Worm (Caenorhabditis elegans) whole organism, L1 larva: ENCODE results near the gene alh-9.
A peak's percentile ranks its signal among the peaks of the same experiment; 100 is the strongest.

Experiments used
- C34B4.2 ChIP-seq: sonication (generic microtip); optimal IDR thresholded peaks from 2 replicates; lab custom pipeline; 2017; ENCODE audit warnings: mild to moderate bottlenecking, missing genetic modification characterization, missing compliant biosample characterization
- F16B12.6 ChIP-seq: fragments of 150-350 bp; optimal IDR thresholded peaks from 2 replicates; lab custom pipeline; 2014; ENCODE audit warnings: missing biosample characterization, missing genetic modification characterization
- ama-1 ChIP-seq: fragments of 150-350 bp; optimal IDR thresholded peaks from 2 replicates; lab custom pipeline; 2014
- blmp-1 ChIP-seq: fragments of 150-350 bp; optimal IDR thresholded peaks from 2 replicates; lab custom pipeline; 2014; ENCODE audit warnings: missing biosample characterization, missing genetic modification characterization
- ceh-8 ChIP-seq: fragments of 200-800 bp; sonication (Bioruptor generic); optimal IDR thresholded peaks from 2 replicates; lab custom pipeline; 2018; ENCODE audit warnings: mild to moderate bottlenecking, missing genetic modification characterization, moderate library complexity, missing compliant biosample characterization
- ceh-88 ChIP-seq: fragments of 200-800 bp; sonication (Bioruptor generic); IDR thresholded peaks from 2 replicates; pipeline ENCODE4 v1.3.6; 2022; ENCODE audit warnings: missing genetic modification characterization, missing compliant biosample characterization
- ceh-90 ChIP-seq: sonication (generic microtip); optimal IDR thresholded peaks from 2 replicates; lab custom pipeline; 2016; ENCODE audit warnings: missing genetic modification characterization, missing compliant biosample characterization
- ces-1 ChIP-seq: fragments of 150-350 bp; optimal IDR thresholded peaks from 2 replicates; lab custom pipeline; 2014; ENCODE audit warnings: missing biosample characterization, missing genetic modification reagents, missing genetic modification characterization
- dpl-1 ChIP-seq, 3 experiments: fragments of 150-350 bp in 2 of 3; sonication (generic microtip) in 1 of 3; optimal IDR thresholded peaks; 2 replicates each; lab custom pipeline; 2014 to 2017; ENCODE audit warnings: missing biosample characterization in 3 of 3, missing genetic modification characterization in 3 of 3, missing genetic modification reagents in 3 of 3
- efl-1 ChIP-seq, 4 experiments: fragments of 150-350 bp; optimal IDR thresholded peaks in 3 of 4; peaks in 1 of 4; 1 replicate in 1 of 4; 2 replicates in 3 of 4; lab custom pipeline; 2014; ENCODE audit warnings: missing biosample characterization in 2 of 4, missing genetic modification characterization in 2 of 4, missing genetic modification reagents in 2 of 4
- egl-13 ChIP-seq: sonication (generic microtip); optimal IDR thresholded peaks from 2 replicates; lab custom pipeline; 2016; ENCODE audit warnings: missing genotype, missing genetic modification reagents, missing genetic modification characterization, missing compliant biosample characterization
- elt-2 ChIP-seq: sonication (generic microtip); optimal IDR thresholded peaks from 2 replicates; lab custom pipeline; 2016; ENCODE audit warnings: missing genetic modification characterization, mild to moderate bottlenecking, inconsistent platforms, missing compliant biosample characterization, missing genetic modification reagents
- elt-3 ChIP-seq, 6 experiments: fragments of 150-350 bp in 1 of 6; sonication (generic microtip); optimal IDR thresholded peaks; 2 replicates each; lab custom pipeline; 2017 to 2018; ENCODE audit warnings: missing biosample characterization in 6 of 6, missing genetic modification characterization in 6 of 6, inconsistent platforms in 1 of 6
- fkh-10 ChIP-seq: sonication (generic microtip); optimal IDR thresholded peaks from 2 replicates; lab custom pipeline; 2017; ENCODE audit warnings: missing biosample characterization, missing genetic modification reagents, missing genetic modification characterization
- fkh-8 ChIP-seq: sonication (generic microtip); optimal IDR thresholded peaks from 2 replicates; lab custom pipeline; 2016; ENCODE audit warnings: mild to moderate bottlenecking, missing genetic modification characterization, missing compliant biosample characterization
- hpl-2 ChIP-seq: fragments of 150-350 bp; optimal IDR thresholded peaks from 2 replicates; lab custom pipeline; 2014; ENCODE audit warnings: missing biosample characterization, missing genetic modification reagents, missing genetic modification characterization
- irx-1 ChIP-seq: sonication (generic microtip); optimal IDR thresholded peaks from 2 replicates; lab custom pipeline; 2016; ENCODE audit warnings: missing genetic modification characterization, missing compliant biosample characterization
- isw-1 ChIP-seq: fragments of 200-800 bp; sonication (Bioruptor generic); IDR thresholded peaks from 2 replicates; pipeline ENCODE4 v1.3.6; 2022; ENCODE audit warnings: missing genetic modification characterization, missing compliant biosample characterization
- lin-13 ChIP-seq: fragments of 150-350 bp; optimal IDR thresholded peaks from 2 replicates; lab custom pipeline; 2014; ENCODE audit warnings: missing biosample characterization, missing genetic modification reagents, missing genetic modification characterization
- lin-14 ChIP-seq: fragments of 200-800 bp; sonication (Bioruptor generic); optimal IDR thresholded peaks from 2 replicates; lab custom pipeline; 2018; ENCODE audit warnings: mild to moderate bottlenecking, missing genetic modification characterization, moderate library complexity, missing compliant biosample characterization
- lin-15B ChIP-seq: fragments of 150-350 bp; sonication (generic microtip); optimal IDR thresholded peaks from 3 replicates; lab custom pipeline; 2014; ENCODE audit warnings: missing biosample characterization, missing genetic modification characterization
- lin-35 ChIP-seq, 2 experiments: fragments of 150-350 bp; optimal IDR thresholded peaks; 2 replicates each; lab custom pipeline; 2014; ENCODE audit warnings: missing biosample characterization in 2 of 2, missing genetic modification characterization in 2 of 2, missing genetic modification reagents in 2 of 2
- lin-39 ChIP-seq: fragments of 150-350 bp; optimal IDR thresholded peaks from 2 replicates; lab custom pipeline; 2014; ENCODE audit warnings: missing biosample characterization, missing genetic modification reagents, missing genetic modification characterization
- lsy-2 ChIP-seq, 2 experiments: fragments of 150-350 bp; optimal IDR thresholded peaks; 2 replicates each; lab custom pipeline; 2014; ENCODE audit warnings: missing biosample characterization in 2 of 2, missing genetic modification characterization in 2 of 2
- mdl-1 ChIP-seq, 2 experiments: fragments of 150-350 bp; optimal IDR thresholded peaks; 2 replicates each; lab custom pipeline; 2014 to 2017; ENCODE audit warnings: missing biosample characterization in 2 of 2, missing genetic modification characterization in 2 of 2, inconsistent platforms in 1 of 2
- mef-2 ChIP-seq: fragments of 150-350 bp; optimal IDR thresholded peaks from 2 replicates; lab custom pipeline; 2014; ENCODE audit warnings: missing biosample characterization, missing genetic modification characterization
- mep-1 ChIP-seq: fragments of 150-350 bp; optimal IDR thresholded peaks from 2 replicates; lab custom pipeline; 2014; ENCODE audit warnings: missing biosample characterization, missing genetic modification characterization
- nhr-11 ChIP-seq: fragments of 150-350 bp; optimal IDR thresholded peaks from 2 replicates; lab custom pipeline; 2014; ENCODE audit warnings: missing biosample characterization, missing genetic modification characterization
- nhr-12 ChIP-seq: sonication (generic microtip); optimal IDR thresholded peaks from 2 replicates; lab custom pipeline; 2017; ENCODE audit warnings: missing biosample characterization, missing genetic modification characterization
- nhr-19 ChIP-seq: fragments of 200-800 bp; sonication (Bioruptor generic); conservative IDR thresholded peaks from 2 replicates; pipeline ENCODE4 v1.3.6; 2022; ENCODE audit warnings: missing genetic modification characterization, missing compliant biosample characterization
- nhr-20 ChIP-seq: sonication (generic microtip); optimal IDR thresholded peaks from 2 replicates; lab custom pipeline; 2016; ENCODE audit warnings: mild to moderate bottlenecking, missing genetic modification characterization, missing compliant biosample characterization
- nhr-71 ChIP-seq: sonication (generic microtip); optimal IDR thresholded peaks from 2 replicates; lab custom pipeline; 2016; ENCODE audit warnings: mild to moderate bottlenecking, missing genetic modification characterization, moderate library complexity, missing compliant biosample characterization
- nhr-76 ChIP-seq: sonication (generic microtip); optimal IDR thresholded peaks from 2 replicates; lab custom pipeline; 2017; ENCODE audit warnings: missing biosample characterization, missing genetic modification characterization
- nhr-85 ChIP-seq: sonication (generic microtip); peaks from one replicate; lab custom pipeline; 2016; ENCODE audit warnings: missing genetic modification characterization, inconsistent platforms, missing compliant biosample characterization
- nhr-90 ChIP-seq: sonication (generic microtip); optimal IDR thresholded peaks from 2 replicates; lab custom pipeline; 2016; ENCODE audit warnings: mild to moderate bottlenecking, missing genetic modification characterization, missing compliant biosample characterization; ENCODE audit not compliant: poor library complexity
- snpc-4 ChIP-seq: fragments of 150-350 bp; optimal IDR thresholded peaks from 2 replicates; lab custom pipeline; 2014; ENCODE audit warnings: missing biosample characterization, missing genetic modification characterization
- snu-23 ChIP-seq: sonication (generic microtip); optimal IDR thresholded peaks from 2 replicates; lab custom pipeline; 2016; ENCODE audit warnings: missing genetic modification characterization, missing compliant biosample characterization
- sup-37 ChIP-seq: fragments of 200-800 bp; sonication (Bioruptor generic); optimal IDR thresholded peaks from 2 replicates; lab custom pipeline; 2018; ENCODE audit warnings: mild to moderate bottlenecking, missing genetic modification characterization, missing compliant biosample characterization
- tbx-2 ChIP-seq: sonication (generic microtip); optimal IDR thresholded peaks from 2 replicates; lab custom pipeline; 2016; ENCODE audit warnings: missing genetic modification characterization, missing compliant biosample characterization
- tlp-1 ChIP-seq: fragments of 150-350 bp; optimal IDR thresholded peaks from 2 replicates; lab custom pipeline; 2014; ENCODE audit warnings: missing biosample characterization, missing genetic modification characterization
- unc-98 ChIP-seq: fragments of 200-800 bp; sonication (Bioruptor generic); IDR thresholded peaks from 2 replicates; pipeline ENCODE4 v1.3.6; 2022; ENCODE audit warnings: missing genetic modification characterization, missing compliant biosample characterization
- vab-15 ChIP-seq: sonication (generic microtip); optimal IDR thresholded peaks from 2 replicates; lab custom pipeline; 2017; ENCODE audit warnings: missing genotype, mild to moderate bottlenecking, missing genetic modification characterization, missing compliant biosample characterization
- zag-1 ChIP-seq: fragments of 150-350 bp; optimal IDR thresholded peaks from 2 replicates; lab custom pipeline; 2014; ENCODE audit warnings: missing biosample characterization, missing genetic modification characterization
- zip-4 ChIP-seq: fragments of 200-800 bp; sonication (Bioruptor generic); optimal IDR thresholded peaks from 2 replicates; lab custom pipeline; 2018; ENCODE audit warnings: mild to moderate bottlenecking, missing genetic modification characterization, moderate library complexity, missing compliant biosample characterization
- ztf-11 ChIP-seq, 2 experiments: sonication (generic microtip); optimal IDR thresholded peaks; 2 replicates each; lab custom pipeline; 2016 to 2017; ENCODE audit warnings: missing genetic modification characterization in 2 of 2, missing biosample characterization in 1 of 2, missing compliant biosample characterization in 1 of 2

The alh-9 gene

ce11 chrIII:5838159-5839046, 17.4 kb upstream of the alh-9 start (continued):
- no peak for TF ChIP-seq unc-98 (GFP tag; lab: Robert Waterston, UW)
- TF ChIP-seq mdl-1 (tag; optimal IDR thresholded peaks at IDR 0.05; lab: Kevin White, UChicago): peak in 1 of 2 experiments; percentile 84
- no peak for TF ChIP-seq dpl-1 (GFP tag; optimal IDR thresholded peaks at IDR 0.05; lab: Kevin White, UChicago)
- TF ChIP-seq tbx-2 (tag; lab: Kevin White, UChicago): peak; percentile 66
- peak; percentile 76 for TF ChIP-seq nhr-71 (tag; lab: Kevin White, UChicago)
- TF ChIP-seq hpl-2: no peak
- no peak for TF ChIP-seq ceh-90
- TF ChIP-seq ceh-8: no peak
- TF ChIP-seq nhr-11 (tag; lab: Kevin White, UChicago): no peak
- TF ChIP-seq efl-1 (optimal IDR thresholded peaks at IDR 0.05; lab: Kevin White, UChicago): peak in 1 of 2 experiments; percentile 1
- no peak for TF ChIP-seq efl-1 (GFP tag; optimal IDR thresholded peaks at IDR 0.05 in 1 of 2; lab: Kevin White, UChicago)
- peak; percentile 70 for TF ChIP-seq ama-1 (lab: Kevin White, UChicago)
- TF ChIP-seq egl-13 (tag; lab: Kevin White, UChicago): no peak
- peak; percentile 46 for TF ChIP-seq nhr-19 (GFP tag; lab: Robert Waterston, UW)
- no peak for TF ChIP-seq vab-15 (tag; lab: Kevin White, UChicago)
- TF ChIP-seq fkh-10 (GFP tag; lab: Kevin White, UChicago): no peak
- no peak for TF ChIP-seq nhr-12
- TF ChIP-seq mef-2 (tag; lab: Kevin White, UChicago): no peak
- TF ChIP-seq F16B12.6 (tag; lab: Kevin White, UChicago): no peak
- no peak for TF ChIP-seq lin-15B (tag; lab: Kevin White, UChicago)
- no peak for TF ChIP-seq snpc-4 (tag; lab: Kevin White, UChicago)
- no peak for TF ChIP-seq C34B4.2 (tag; lab: Kevin White, UChicago)
- TF ChIP-seq tlp-1 (tag; lab: Kevin White, UChicago): no peak
- no peak for TF ChIP-seq lin-39 (tag; lab: Kevin White, UChicago)
- TF ChIP-seq ceh-88: no peak
- TF ChIP-seq isw-1 (GFP tag; lab: Robert Waterston, UW): no peak
- no peak for TF ChIP-seq nhr-76 (tag; lab: Kevin White, UChicago)
- no peak for TF ChIP-seq fkh-8
- no peak for TF ChIP-seq zag-1 (tag; lab: Kevin White, UChicago)
- TF ChIP-seq lin-13 (GFP tag; lab: Kevin White, UChicago): no peak
- TF ChIP-seq ces-1 (GFP tag; lab: Kevin White, UChicago): no peak
- TF ChIP-seq zip-4 (GFP tag; lab: Kevin White, UChicago): no peak
- TF ChIP-seq irx-1 (tag; lab: Kevin White, UChicago): no peak
- peak; percentile 25 for TF ChIP-seq mep-1 (tag; lab: Kevin White, UChicago)
- TF ChIP-seq blmp-1 (tag; lab: Kevin White, UChicago): peak; percentile 83

ce11 chrIII:5839147-5839546, 16.7 kb upstream of the alh-9 start:
- TF ChIP-seq snu-23 (GFP tag; lab: Kevin White, UChicago) (peak; percentile 9), tbx-2 (tag; lab: Kevin White, UChicago) (peak; percentile 21), lin-35 (GFP tag; optimal IDR thresholded peaks at IDR 0.05; lab: Kevin White, UChicago) (peak in 1 of 2 experiments; percentile 41), tlp-1 (tag; lab: Kevin White, UChicago) (no peak), hpl-2 (peak; percentile 24), nhr-20 (peak; percentile 35), nhr-85 (tag; lab: Kevin White, UChicago) (peak; percentile 72), nhr-71 (tag; lab: Kevin White, UChicago) (peak; percentile 59), dpl-1 (GFP tag; optimal IDR thresholded peaks at IDR 0.05; lab: Kevin White, UChicago) (peak in 1 of 3 experiments; percentile 7), vab-15 (tag; lab: Kevin White, UChicago) (no peak), lin-14 (GFP tag; lab: Kevin White, UChicago) (peak; percentile 25), ztf-11 (tag; optimal IDR thresholded peaks at IDR 0.05; lab: Kevin White, UChicago) (no peak), mep-1 (tag; lab: Kevin White, UChicago) (peak; percentile 28), elt-3 (tag; optimal IDR thresholded peaks at IDR 0.05; lab: Kevin White, UChicago) (peak in 3 of 6 experiments; percentile 5 to 85 (median 78)), elt-2 (tag; lab: Kevin White, UChicago) (peak; percentile 75), lsy-2 (tag; optimal IDR thresholded peaks at IDR 0.05; lab: Kevin White, UChicago) (peak; percentile 21 to 49), nhr-90 (tag; lab: Kevin White, UChicago) (peak; percentile 53), sup-37 (GFP tag; lab: Kevin White, UChicago) (no peak)
